Fruit fly (Drosophila melanogaster): ENCODE measurements around the gene sofe.

The sofe gene

dm6 chrX:10847436-10847446 is 10.0 kb downstream of the sofe start, which contains the start of gene Pgls:
Gene Pgls (plus strand): TSS chrX:10847438.
- no peak for TF ChIP-seq CG6254 (GFP tag; optimal IDR thresholded peaks at IDR 0.05)
- TF ChIP-seq Poxn (GFP tag; IDR thresholded peaks at IDR 0.05): no peak
- no peak for TF ChIP-seq Mrtf (GFP tag; IDR thresholded peaks at IDR 0.05)
- TF ChIP-seq CG8281 (tag; optimal IDR thresholded peaks at IDR 0.05): no peak
- no peak for TF ChIP-seq Max (GFP tag; optimal IDR thresholded peaks at IDR 0.05)

- TF ChIP-seq CG12659 (GFP tag; optimal IDR thresholded peaks at IDR 0.05) (peak; percentile 37), D19B (GFP tag; optimal IDR thresholded peaks at IDR 0.05) (no peak), CG6175 (GFP tag; IDR thresholded peaks at IDR 0.05) (no peak), wek (GFP tag; optimal IDR thresholded peaks at IDR 0.05) (no peak), CG10462 (GFP tag; optimal IDR thresholded peaks at IDR 0.05) (no peak), CG13775 (GFP tag; optimal IDR thresholded peaks at IDR 0.05) (peak; percentile 14), slbo (GFP tag; IDR thresholded peaks at IDR 0.05) (peak; percentile 41; the same call in 1 of the 2 replicates), CG13894 (tag; optimal IDR thresholded peaks at IDR 0.05) (no peak), nmo (GFP tag; optimal IDR thresholded peaks at IDR 0.05) (peak; percentile 31), Doc3 (GFP tag; IDR thresholded peaks at IDR 0.05; ENCODE audit: partially characterized antibody) (peak; percentile 57; the same call in 2 of the 3 replicates), CG14860 (GFP tag; IDR thresholded peaks at IDR 0.05; ENCODE audit: partially characterized antibody) (peak; percentile 68), Aef1 (GFP tag; IDR thresholded peaks at IDR 0.05) (no peak), CG2129 (GFP tag; IDR thresholded peaks at IDR 0.05; ENCODE audit: partially characterized antibody) (peak; percentile 27; the same call in 1 of the 2 replicates), dan (GFP tag; IDR thresholded peaks at IDR 0.05) (no peak), CG3726 (GFP tag; IDR thresholded peaks at IDR 0.05) (no peak), CG43689 (GFP tag; IDR thresholded peaks at IDR 0.05) (no peak), CG7372 (GFP tag; IDR thresholded peaks at IDR 0.05) (no peak), CG32532 (GFP tag; IDR thresholded peaks at IDR 0.05) (0 out of 2 replicates have a peak, but pooled peaks have one; percentile 12), CG42726 (GFP tag; IDR thresholded peaks at IDR 0.05; ENCODE audit: partially characterized antibody) (peak; percentile 59; the same call in 1 of the 2 replicates), CG7928 (GFP tag; optimal IDR thresholded peaks at IDR 0.05) (no peak), gt (GFP tag; IDR thresholded peaks at IDR 0.05) (no peak), CG11093 (GFP tag; IDR thresholded peaks at IDR 0.05) (no peak), br (optimal IDR thresholded peaks at IDR 0.05) (no peak), HHEX (GFP tag; optimal IDR thresholded peaks at IDR 0.05) (no peak), Scr (GFP tag; IDR thresholded peaks at IDR 0.05; ENCODE audit: partially characterized antibody) (peak; percentile 86), CG11696 (GFP tag; IDR thresholded peaks at IDR 0.05) (no peak), B-H2 (GFP tag; optimal IDR thresholded peaks at IDR 0.05) (peak; percentile 10), CG9932 (GFP tag; IDR thresholded peaks at IDR 0.05) (peak; percentile 68), Hmr (GFP tag; optimal IDR thresholded peaks at IDR 0.05) (no peak), gfzf (GFP tag; optimal IDR thresholded peaks at IDR 0.05) (peak; percentile 35), Antp (GFP tag; optimal IDR thresholded peaks at IDR 0.05) (no peak), pzg (GFP tag; optimal IDR thresholded peaks at IDR 0.05) (peak; percentile 40), lilli (GFP tag; optimal IDR thresholded peaks at IDR 0.05) (peak; percentile 39), kni (GFP tag; optimal IDR thresholded peaks at IDR 0.05) (no peak), eve (GFP tag; optimal IDR thresholded peaks at IDR 0.05) (no peak), az2 (GFP tag; optimal IDR thresholded peaks at IDR 0.05) (no peak), Gsc (GFP tag; IDR thresholded peaks at IDR 0.05) (no peak), CG1603 (tag; optimal IDR thresholded peaks at IDR 0.05) (peak; percentile 13), fu2 (GFP tag; optimal IDR thresholded peaks at IDR 0.05) (no peak), Sry-β (GFP tag; optimal IDR thresholded peaks at IDR 0.05) (peak; percentile 83), CG4360 (GFP tag; IDR thresholded peaks at IDR 0.05) (no peak), CG9727 (GFP tag; optimal IDR thresholded peaks at IDR 0.05) (peak; percentile 8), CG34376 (GFP tag; optimal IDR thresholded peaks at IDR 0.05) (no peak), chinmo (GFP tag; IDR thresholded peaks at IDR 0.05; ENCODE audit: partially characterized antibody) (peak; percentile 71; the same call in 1 of the 4 replicates), unc-4 (GFP tag; IDR thresholded peaks at IDR 0.05; ENCODE audit: partially characterized antibody) (peak; percentile 75), CG10959 (GFP tag; IDR thresholded peaks at IDR 0.05) (no peak)
Measured at dm6 chrX:10846972-10847435, 10.2 kb downstream of the sofe start, which contains the start of gene sbr. Gene sbr (minus strand): TSS chrX:10847092.
